Worm (Caenorhabditis elegans): ENCODE results near the gene F44E7.4.
A peak's percentile ranks its signal among the peaks of the same experiment; 100 is the strongest.
"Not testable (repeated sequence)": the region's sequence is repeated elsewhere in the genome, so short reads cannot be mapped to it uniquely, and the experiment has no call there.

Gene F44E7.4

ce11 chrV:5755203-5755693 lies 21.5 kb downstream of the F44E7.4 start, which contains the start of gene K09H11.11:
Gene K09H11.11 (minus strand): TSS chrV:5755253.
- not testable (repeated sequence) for TF ChIP-seq sup-37 (GFP tag; optimal IDR thresholded peaks at IDR 0.05); ztf-11 (tag; optimal IDR thresholded peaks at IDR 0.05); dsc-1 (tag; optimal IDR thresholded peaks at IDR 0.05)

ce11 chrV:5753432-5753831 lies 23.3 kb downstream of the F44E7.4 start, which contains the start of gene pgph-1:
Gene pgph-1 (minus strand): TSS chrV:5753532.
- TF ChIP-seq nhr-85 (tag) (no peak), fkh-10 (GFP tag; optimal IDR thresholded peaks at IDR 0.05) (no peak), zip-4 (GFP tag; optimal IDR thresholded peaks at IDR 0.05) (no peak), nhr-76 (tag; optimal IDR thresholded peaks at IDR 0.05) (no peak), unc-62 (GFP tag; optimal IDR thresholded peaks at IDR 0.05) (no peak), egl-13 (tag; optimal IDR thresholded peaks at IDR 0.05) (no peak), nhr-71 (tag; optimal IDR thresholded peaks at IDR 0.05) (no peak), skn-1 (tag; optimal IDR thresholded peaks at IDR 0.05) (no peak), nhr-19 (GFP tag; conservative IDR thresholded peaks at IDR 0.05) (no peak), nhr-12 (tag; optimal IDR thresholded peaks at IDR 0.05) (no peak), isw-1 (GFP tag; IDR thresholded peaks at IDR 0.05) (no peak), unc-98 (GFP tag; IDR thresholded peaks at IDR 0.05) (no peak)

ce11 chrV:5747519-5747918 lies 29.2 kb downstream of the F44E7.4 start, which contains the start of gene acds-10:
Gene acds-10 (plus strand): TSS chrV:5747819.
- TF ChIP-seq efl-1 (optimal IDR thresholded peaks at IDR 0.05), result no peak
- peak in 1 of 2 experiments; percentile 18 for TF ChIP-seq efl-1 (GFP tag; optimal IDR thresholded peaks at IDR 0.05 in 1 of 2)
- TF ChIP-seq egl-27 (tag; optimal IDR thresholded peaks at IDR 0.05), result no peak
- TF ChIP-seq snu-23 (GFP tag; optimal IDR thresholded peaks at IDR 0.05), result no peak
- TF ChIP-seq unc-62 (GFP tag; optimal IDR thresholded peaks at IDR 0.05), result no peak

- TF ChIP-seq C34B4.2 (tag; optimal IDR thresholded peaks at IDR 0.05), result no peak
- TF ChIP-seq lin-15B (tag; optimal IDR thresholded peaks at IDR 0.05), result no peak
- no peak for TF ChIP-seq nhr-47 (tag; optimal IDR thresholded peaks at IDR 0.05)
- TF ChIP-seq swsn-7 (tag; optimal IDR thresholded peaks at IDR 0.05), result no peak
- no peak for TF ChIP-seq sox-4 (tag; optimal IDR thresholded peaks at IDR 0.05)
- TF ChIP-seq ceh-63 (GFP tag; optimal IDR thresholded peaks at IDR 0.05), result peak; percentile 77
- no peak for TF ChIP-seq pqm-1 (tag; optimal IDR thresholded peaks at IDR 0.05)
- TF ChIP-seq pax-3 (tag; optimal IDR thresholded peaks at IDR 0.05), result no peak
These were observed 30.5 kb downstream of the F44E7.4 start for ce11 chrV:5746237-5746636.

- TF ChIP-seq nhr-237 (tag; optimal IDR thresholded peaks at IDR 0.05), result no peak
- TF ChIP-seq egl-27 (tag; optimal IDR thresholded peaks at IDR 0.05), result no peak
- no peak for TF ChIP-seq efl-3 (GFP tag; optimal IDR thresholded peaks at IDR 0.05)
- TF ChIP-seq ama-1 (optimal IDR thresholded peaks at IDR 0.05), result no peak
- TF ChIP-seq Y116A8C.19 (tag; optimal IDR thresholded peaks at IDR 0.05; ENCODE audit: borderline replicate concordance), result no peak
- TF ChIP-seq nhr-47 (tag; optimal IDR thresholded peaks at IDR 0.05), result peak; percentile 22
- no peak for TF ChIP-seq mep-1 (tag; optimal IDR thresholded peaks at IDR 0.05)
- no peak for TF ChIP-seq pag-3 (tag; optimal IDR thresholded peaks at IDR 0.05; ENCODE audit: borderline replicate concordance, insufficient read depth)
- TF ChIP-seq egl-13 (tag; optimal IDR thresholded peaks at IDR 0.05), result peak; percentile 55
- peak; percentile 87 for TF ChIP-seq dsc-1 (tag; optimal IDR thresholded peaks at IDR 0.05)
These were observed 35.5 kb downstream of the F44E7.4 start for ce11 chrV:5741237-5741636.

- TF ChIP-seq ceh-8 (GFP tag; optimal IDR thresholded peaks at IDR 0.05), result no peak
- TF ChIP-seq fkh-8 (tag; optimal IDR thresholded peaks at IDR 0.05), result peak; percentile 51
- no peak for TF ChIP-seq isw-1 (GFP tag; IDR thresholded peaks at IDR 0.05)
- no peak for TF ChIP-seq rnt-1 (tag; optimal IDR thresholded peaks at IDR 0.05)
- TF ChIP-seq dpl-1 (GFP tag; optimal IDR thresholded peaks at IDR 0.05), result no peak
- TF ChIP-seq nhr-19 (GFP tag; conservative IDR thresholded peaks at IDR 0.05), result no peak
- no peak for TF ChIP-seq jun-1 (tag; optimal IDR thresholded peaks at IDR 0.05)
- TF ChIP-seq sup-37 (GFP tag; optimal IDR thresholded peaks at IDR 0.05), result no peak
- no peak for TF ChIP-seq nhr-12 (tag; optimal IDR thresholded peaks at IDR 0.05)
- no peak for TF ChIP-seq ceh-82 (tag; optimal IDR thresholded peaks at IDR 0.05)
- TF ChIP-seq nhr-76 (tag; optimal IDR thresholded peaks at IDR 0.05), result no peak
- TF ChIP-seq tbx-2 (tag; optimal IDR thresholded peaks at IDR 0.05), result no peak
- no peak for TF ChIP-seq lin-35 (GFP tag; optimal IDR thresholded peaks at IDR 0.05)
- no peak for TF ChIP-seq pqm-1 (tag; optimal IDR thresholded peaks at IDR 0.05)
- TF ChIP-seq irx-1 (tag; optimal IDR thresholded peaks at IDR 0.05), result no peak
- peak; percentile 29 for TF ChIP-seq pax-3 (tag; optimal IDR thresholded peaks at IDR 0.05)
- peak; percentile 85 for TF ChIP-seq dsc-1 (tag; optimal IDR thresholded peaks at IDR 0.05)
- TF ChIP-seq nhr-90 (tag; optimal IDR thresholded peaks at IDR 0.05; ENCODE audit: poor library complexity), result no peak
These were observed 37.3 kb downstream of the F44E7.4 start for ce11 chrV:5739438-5739837.

Measured in whole organism, L1 larva.